Worm (Caenorhabditis elegans) whole organism, late embryonic: Measurements from ENCODE around the gene srw-1.

Experiments used
- lin-11 ChIP-seq: fragments of 200-800 bp; sonication (Bioruptor generic); optimal IDR thresholded peaks from 2 replicates; lab custom pipeline; 2018; ENCODE audit warnings: mild to moderate bottlenecking, missing genetic modification characterization, missing compliant biosample characterization
- nfya-1 ChIP-seq: sonication (generic microtip); optimal IDR thresholded peaks from 2 replicates; lab custom pipeline; 2017; ENCODE audit warnings: missing genetic modification characterization, mild to moderate bottlenecking, missing compliant biosample characterization, antibody characterized with exemption, moderate library complexity

DNA sequence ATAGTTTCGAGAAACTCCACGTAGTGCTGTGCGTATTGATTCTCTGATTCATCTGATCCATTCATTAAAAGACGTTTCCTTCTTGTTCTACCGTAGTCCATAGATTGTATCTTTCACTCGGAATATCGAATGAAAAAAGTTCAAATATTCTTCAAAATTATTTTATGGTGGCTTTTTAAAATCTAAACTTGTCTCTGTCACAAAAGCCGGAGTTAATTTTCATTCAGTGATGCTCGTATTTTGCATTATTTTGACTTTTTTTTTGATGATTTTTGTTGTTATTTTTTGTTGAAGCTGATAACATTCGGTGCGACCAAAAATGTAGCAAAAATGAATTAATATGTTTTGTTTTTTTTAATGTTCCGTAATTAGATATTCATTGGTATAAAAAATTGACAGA, 37.6 kb downstream of the srw-1 start, which contains the start of gene nhr-164:
- TF ChIP-seq nfya-1 (tag; lab: Kevin White, UChicago) (no peak), lin-11 (tag; lab: Kevin White, UChicago) (no peak)
